Worm (Caenorhabditis elegans) whole organism, late embryonic: Measurements from ENCODE around the gene tag-276.

Source experiments
- ama-1 ChIP-seq: fragments of 150-350 bp; optimal IDR thresholded peaks from 2 replicates; lab custom pipeline; 2014
- elt-2 ChIP-seq: sonication (generic microtip); optimal IDR thresholded peaks from 2 replicates; lab custom pipeline; 2016; ENCODE audit warnings: missing genetic modification reagents, missing genetic modification characterization, missing compliant biosample characterization
- gmeb-2 ChIP-seq: sonication (generic microtip); optimal IDR thresholded peaks from 2 replicates; lab custom pipeline; 2016; ENCODE audit warnings: missing genetic modification characterization, inconsistent platforms, missing compliant biosample characterization
- pha-4 ChIP-seq: fragments of 150-350 bp; optimal IDR thresholded peaks from 2 replicates; lab custom pipeline; 2018; ENCODE audit warnings: missing biosample characterization, missing genetic modification reagents, missing genetic modification characterization
- sdc-2 ChIP-seq: sonication (generic microtip); optimal IDR thresholded peaks from 2 replicates; lab custom pipeline; 2016; ENCODE audit warnings: missing genotype, missing genetic modification characterization, missing compliant biosample characterization
- ztf-16 ChIP-seq: sonication (generic microtip); optimal IDR thresholded peaks from 2 replicates; lab custom pipeline; 2017; ENCODE audit warnings: missing genetic modification characterization, missing compliant biosample characterization

DNA sequence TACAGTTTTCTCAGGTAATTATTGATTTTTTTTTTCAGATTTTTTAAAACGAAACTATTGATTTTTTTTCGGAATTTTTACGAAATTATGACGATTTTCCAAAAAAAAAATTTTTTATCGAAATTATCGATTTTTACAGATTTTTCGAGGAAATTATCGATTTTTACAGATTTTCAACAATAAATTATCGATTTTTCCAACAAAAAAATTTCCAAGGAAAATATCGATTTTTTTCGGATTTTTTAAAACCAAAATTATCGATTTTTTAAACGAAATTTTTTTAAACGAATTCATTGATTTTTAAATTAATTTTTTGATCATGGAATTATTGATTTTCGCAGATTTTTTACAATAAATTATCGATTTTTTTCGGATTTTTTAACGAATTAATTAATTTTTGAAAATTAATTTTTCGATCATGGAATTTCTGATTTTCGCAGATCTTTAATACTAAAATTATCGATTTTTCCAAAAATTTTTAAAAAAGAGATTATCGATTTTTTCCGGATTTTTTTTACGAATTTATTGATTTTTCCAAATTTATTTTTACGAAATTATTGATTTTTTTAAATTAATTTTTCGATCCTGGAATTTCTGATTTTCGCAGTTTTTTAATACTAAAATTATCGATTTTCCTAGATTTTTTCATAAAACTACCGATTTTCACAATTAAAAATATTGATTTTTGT is 6.7 kb upstream of the tag-276 start:
- TF ChIP-seq ztf-16 (tag; lab: Kevin White, UChicago), result no peak
- TF ChIP-seq gmeb-2 (tag; lab: Kevin White, UChicago), result no peak
- no peak for TF ChIP-seq elt-2 (tag; lab: Kevin White, UChicago)
- no peak for TF ChIP-seq pha-4 (tag; lab: Kevin White, UChicago)
- TF ChIP-seq sdc-2 (tag; lab: Kevin White, UChicago), result no peak
- TF ChIP-seq ama-1, result no peak
